Fruit fly (Drosophila melanogaster): Measurements from ENCODE around the gene CG12535.

Gene CG12535

DNA sequence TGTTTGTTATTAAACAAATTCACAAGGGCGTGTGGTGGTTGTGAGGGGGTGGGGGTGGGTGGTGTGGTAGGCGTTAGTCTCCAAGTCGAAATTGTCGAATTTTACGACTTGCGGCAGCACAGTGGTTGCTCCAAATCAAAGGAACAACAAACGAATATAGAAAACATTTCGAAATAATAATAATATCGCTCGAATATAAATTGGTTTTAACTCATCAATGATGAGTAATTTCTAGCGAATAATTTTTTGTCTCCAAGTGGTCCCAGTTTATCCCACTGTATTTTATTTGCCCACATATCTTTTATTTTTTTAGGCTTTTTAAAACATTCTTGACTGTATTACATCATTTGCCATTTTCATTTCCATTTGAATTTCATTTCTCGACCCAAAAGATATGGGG lies 67.8 kb downstream of the CG12535 start (continued):
- TF ChIP-seq Dfd (GFP tag; optimal IDR thresholded peaks at IDR 0.05) (no peak), CG8089 (GFP tag; optimal IDR thresholded peaks at IDR 0.05) (no peak), Ptx1 (GFP tag; IDR thresholded peaks at IDR 0.05) (peak; percentile 63), CG5953 (GFP tag; IDR thresholded peaks at IDR 0.05) (peak; percentile 27; the same call in 1 of the 2 replicates), odd (GFP tag; optimal IDR thresholded peaks at IDR 0.05) (no peak), CG31224 (GFP tag; IDR thresholded peaks at IDR 0.05) (peak; percentile 30; the same call in 1 of the 2 replicates), sima (GFP tag; optimal IDR thresholded peaks at IDR 0.05) (no peak), CG2712 (tag; optimal IDR thresholded peaks at IDR 0.05) (peak; percentile 25), ken (GFP tag; IDR thresholded peaks at IDR 0.05) (no peak), CG3407 (GFP tag; optimal IDR thresholded peaks at IDR 0.05) (no peak), Ets65A (GFP tag) (peak; percentile 49), Rfx (GFP tag; IDR thresholded peaks at IDR 0.05) (peak; percentile 79), slou (GFP tag; optimal IDR thresholded peaks at IDR 0.05) (no peak), CG10979 (tag; optimal IDR thresholded peaks at IDR 0.05) (no peak), CG6689 (GFP tag; IDR thresholded peaks at IDR 0.05) (peak; percentile 53), CG12219 (GFP tag; optimal IDR thresholded peaks at IDR 0.05) (no peak), Antp (GFP tag; optimal IDR thresholded peaks at IDR 0.05) (peak; percentile 12), Nf-YC (tag; optimal IDR thresholded peaks at IDR 0.05) (no peak), fd102C (GFP tag; optimal IDR thresholded peaks at IDR 0.05) (no peak), sc (optimal IDR thresholded peaks at IDR 0.05) (no peak), sc (GFP tag; optimal IDR thresholded peaks at IDR 0.05) (no peak), Atf3 (GFP tag; optimal IDR thresholded peaks at IDR 0.05) (no peak), tup (GFP tag; optimal IDR thresholded peaks at IDR 0.05) (no peak), CG9437 (GFP tag; optimal IDR thresholded peaks at IDR 0.05) (no peak), CG1602 (GFP tag; optimal IDR thresholded peaks at IDR 0.05) (no peak), CG11723 (GFP tag; optimal IDR thresholded peaks at IDR 0.05) (no peak), gfzf (GFP tag; optimal IDR thresholded peaks at IDR 0.05) (no peak), CG18619 (GFP tag; optimal IDR thresholded peaks at IDR 0.05) (no peak), D19A (tag; optimal IDR thresholded peaks at IDR 0.05) (no peak), kah (GFP tag; optimal IDR thresholded peaks at IDR 0.05) (no peak), abd-A (tag; optimal IDR thresholded peaks at IDR 0.05) (no peak), CG15514 (GFP tag; optimal IDR thresholded peaks at IDR 0.05) (peak; percentile 52), HmgZ (tag; optimal IDR thresholded peaks at IDR 0.05) (peak; percentile 14), ems (GFP tag; optimal IDR thresholded peaks at IDR 0.05) (no peak), CG14965 (GFP tag; optimal IDR thresholded peaks at IDR 0.05; ENCODE audit: borderline replicate concordance) (no peak), p53 (GFP tag; optimal IDR thresholded peaks at IDR 0.05) (no peak), CG7556 (GFP tag; optimal IDR thresholded peaks at IDR 0.05) (peak; percentile 10), Lhr (GFP tag; optimal IDR thresholded peaks at IDR 0.05) (no peak), CG4820 (GFP tag; optimal IDR thresholded peaks at IDR 0.05) (no peak), CrebB (tag; optimal IDR thresholded peaks at IDR 0.05) (no peak), CG11456 (GFP tag; IDR thresholded peaks at IDR 0.05) (no peak), Xbp1 (GFP tag; optimal IDR thresholded peaks at IDR 0.05) (peak; percentile 35), cas (GFP tag; IDR thresholded peaks at IDR 0.05) (peak; percentile 14; the same call in 1 of the 2 replicates), CG12659 (GFP tag; optimal IDR thresholded peaks at IDR 0.05) (peak; percentile 3), CG11085 (GFP tag; IDR thresholded peaks at IDR 0.05) (0 out of 2 replicates have a peak, but pooled peaks have one; percentile 11), CG43689 (GFP tag; IDR thresholded peaks at IDR 0.05) (no peak), Neu2 (GFP tag; optimal IDR thresholded peaks at IDR 0.05; ENCODE audit: borderline replicate concordance) (no peak), sens-2 (GFP tag; IDR thresholded peaks at IDR 0.05) (no peak), org-1 (GFP tag; optimal IDR thresholded peaks at IDR 0.05) (no peak), sisA (GFP tag; IDR thresholded peaks at IDR 0.05) (peak; percentile 12; the same call in 1 of the 2 replicates), CG17912 (GFP tag; optimal IDR thresholded peaks at IDR 0.05) (no peak), sens (GFP tag) (peak; percentile 86)
